Worm (Caenorhabditis elegans) whole organism, late embryonic: Measurements from ENCODE around the gene ZK688.7.

Experiments
- ceh-6 ChIP-seq: fragments of 200-800 bp; sonication (Bioruptor generic); optimal IDR thresholded peaks from 2 replicates; lab custom pipeline; 2018; ENCODE audit warnings: mild to moderate bottlenecking, missing genetic modification characterization, missing compliant biosample characterization
- ceh-9 ChIP-seq: sonication (generic microtip); optimal IDR thresholded peaks from 2 replicates; lab custom pipeline; 2016; ENCODE audit warnings: mild to moderate bottlenecking, missing genetic modification characterization, inconsistent platforms, missing compliant biosample characterization
- elt-2 ChIP-seq: sonication (generic microtip); optimal IDR thresholded peaks from 2 replicates; lab custom pipeline; 2016; ENCODE audit warnings: missing genetic modification reagents, missing genetic modification characterization, missing compliant biosample characterization
- fkh-10 ChIP-seq: fragments of 150-350 bp; optimal IDR thresholded peaks from 2 replicates; lab custom pipeline; 2014; ENCODE audit warnings: missing biosample characterization, missing genetic modification reagents, missing genetic modification characterization
- fkh-6 ChIP-seq: sonication (generic microtip); optimal IDR thresholded peaks from 2 replicates; lab custom pipeline; 2016; ENCODE audit warnings: missing genetic modification characterization, missing compliant biosample characterization
- hlh-15 ChIP-seq: sonication (generic microtip); optimal IDR thresholded peaks from 2 replicates; lab custom pipeline; 2016; ENCODE audit warnings: missing genetic modification characterization, missing compliant biosample characterization
- nfya-1 ChIP-seq: sonication (generic microtip); optimal IDR thresholded peaks from 2 replicates; lab custom pipeline; 2017; ENCODE audit warnings: missing genetic modification characterization, mild to moderate bottlenecking, missing compliant biosample characterization, antibody characterized with exemption, moderate library complexity
- pha-4 ChIP-seq: fragments of 150-350 bp; optimal IDR thresholded peaks from 2 replicates; lab custom pipeline; 2018; ENCODE audit warnings: missing biosample characterization, missing genetic modification reagents, missing genetic modification characterization

DNA sequence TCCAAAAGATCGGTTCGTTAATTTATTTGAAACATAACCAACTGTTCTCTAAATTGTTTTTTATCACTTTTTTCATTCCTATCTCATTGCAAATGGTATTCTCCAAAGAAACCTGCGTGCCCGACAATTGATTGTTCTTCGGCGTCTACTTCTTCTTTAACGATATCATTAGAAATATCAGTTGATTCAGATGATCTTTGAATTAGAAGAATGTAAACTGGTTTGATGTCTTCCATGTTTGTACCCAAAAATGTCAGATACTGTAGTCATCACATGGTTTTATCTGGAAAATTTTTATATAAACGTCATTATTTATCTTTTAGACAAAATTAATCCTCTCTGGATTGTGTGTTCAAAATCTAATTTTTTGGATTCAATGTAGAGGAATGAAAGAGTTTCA is 13.7 kb downstream of the ZK688.7 start:
- TF ChIP-seq ceh-9 (tag; lab: Kevin White, UChicago): no peak
- TF ChIP-seq pha-4: no peak
- TF ChIP-seq elt-2: no peak
- no peak for TF ChIP-seq fkh-6 (tag; lab: Kevin White, UChicago)
- no peak for TF ChIP-seq nfya-1 (tag; lab: Kevin White, UChicago)
- no peak for TF ChIP-seq hlh-15 (tag; lab: Kevin White, UChicago)
- TF ChIP-seq ceh-6: no peak
- no peak for TF ChIP-seq fkh-10 (GFP tag; lab: Kevin White, UChicago)
